Fruit fly (Drosophila melanogaster) whole organism, prepupa: ENCODE measurements around the gene CG16854.

Source experiments
- Blimp-1 ChIP-seq: fragments of 200-800 bp; sonication (Bioruptor generic); optimal IDR thresholded peaks from 3 replicates; lab custom pipeline; 2017; ENCODE audit warnings: missing biosample characterization, missing genetic modification characterization, mild to moderate bottlenecking, moderate library complexity, missing genetic modification reagents
- CG10631 ChIP-seq: fragments of 200-800 bp; sonication (Bioruptor generic); optimal IDR thresholded peaks from 2 replicates; lab custom pipeline; 2016; ENCODE audit warnings: missing biosample characterization, missing genetic modification characterization
- CG11294 ChIP-seq: fragments of 200-800 bp; sonication (Bioruptor generic); IDR thresholded peaks from 2 replicates; pipeline ENCODE4 v1.3.6; 2022; ENCODE audit warnings: missing biosample characterization, missing genetic modification characterization
- CG11762 ChIP-seq: fragments of 200-800 bp; sonication (Bioruptor generic); optimal IDR thresholded peaks from 3 replicates; lab custom pipeline; 2016; ENCODE audit warnings: missing biosample characterization, missing genetic modification characterization; ENCODE audit not compliant: insufficient read depth
- CG11902 ChIP-seq: fragments of 200-800 bp; sonication (Bioruptor generic); optimal IDR thresholded peaks from 3 replicates; lab custom pipeline; 2016; ENCODE audit warnings: missing biosample characterization, missing genetic modification characterization
- CG15336 ChIP-seq: fragments of 200-800 bp; sonication (Bioruptor generic); IDR thresholded peaks from 2 replicates; pipeline ENCODE4 v1.3.6; 2022; ENCODE audit warnings: missing biosample characterization, missing genetic modification characterization
- CG1621 ChIP-seq: fragments of 200-800 bp; sonication (Bioruptor generic); optimal IDR thresholded peaks from 3 replicates; lab custom pipeline; 2018; ENCODE audit warnings: missing biosample characterization, mild to moderate bottlenecking, missing genetic modification characterization
- CG3032 ChIP-seq: fragments of 200-800 bp; optimal IDR thresholded peaks from 2 replicates; lab custom pipeline; 2019; ENCODE audit warnings: missing biosample characterization, mild to moderate bottlenecking, missing genetic modification characterization, moderate library complexity
- CG34406 ChIP-seq: fragments of 200-800 bp; sonication (Bioruptor generic); optimal IDR thresholded peaks from 3 replicates; lab custom pipeline; 2016; ENCODE audit warnings: missing biosample characterization, missing genetic modification characterization
- CG3919 ChIP-seq: fragments of 200-800 bp; sonication (Bioruptor generic); optimal IDR thresholded peaks from 3 replicates; lab custom pipeline; 2016; ENCODE audit warnings: missing biosample characterization, missing genetic modification characterization
- CG6276 ChIP-seq: fragments of 200-800 bp; sonication (Bioruptor generic); optimal IDR thresholded peaks from 2 replicates; lab custom pipeline; 2017; ENCODE audit warnings: missing biosample characterization, mild to moderate bottlenecking, missing genetic modification characterization
- CG6792 ChIP-seq: fragments of 200-800 bp; sonication (Bioruptor generic); optimal IDR thresholded peaks from 3 replicates; lab custom pipeline; 2016; ENCODE audit warnings: missing biosample characterization, missing genetic modification characterization
- CG6808 ChIP-seq: fragments of 200-800 bp; sonication (Bioruptor generic); optimal IDR thresholded peaks from 3 replicates; lab custom pipeline; 2017; ENCODE audit warnings: missing biosample characterization, missing genetic modification characterization, mild to moderate bottlenecking, moderate library complexity, missing genetic modification reagents
- CG7368 ChIP-seq: fragments of 200-800 bp; sonication (Bioruptor generic); optimal IDR thresholded peaks from 3 replicates; lab custom pipeline; 2016; ENCODE audit warnings: missing biosample characterization, missing genetic modification characterization
- CG8119 ChIP-seq: fragments of 200-800 bp; sonication (Bioruptor generic); IDR thresholded peaks from 3 replicates; pipeline ENCODE4 v1.3.6; 2022; ENCODE audit warnings: missing biosample characterization, missing genetic modification characterization
- CG8632 ChIP-seq: fragments of 200-800 bp; sonication (Bioruptor generic); optimal IDR thresholded peaks from 3 replicates; lab custom pipeline; 2016; ENCODE audit warnings: missing biosample characterization, missing genetic modification characterization
- CG9139 ChIP-seq: fragments of 200-800 bp; sonication (Bioruptor generic); optimal IDR thresholded peaks from 3 replicates; lab custom pipeline; 2017; ENCODE audit warnings: missing biosample characterization, mild to moderate bottlenecking, missing genetic modification characterization
- Eip75B ChIP-seq: fragments of 200-800 bp; sonication (Bioruptor generic); optimal IDR thresholded peaks from 3 replicates; lab custom pipeline; 2016; ENCODE audit warnings: missing biosample characterization, missing genetic modification characterization
- Eip93F ChIP-seq: fragments of 200-800 bp; sonication (Bioruptor generic); optimal IDR thresholded peaks from 2 replicates; lab custom pipeline; 2016; ENCODE audit warnings: missing biosample characterization, mild to moderate bottlenecking, missing genetic modification characterization
- Ets21C ChIP-seq: fragments of 200-800 bp; sonication (Bioruptor generic); optimal IDR thresholded peaks from 3 replicates; lab custom pipeline; 2016; ENCODE audit warnings: missing biosample characterization, missing genetic modification characterization
- Ets96B ChIP-seq: fragments of 200-800 bp; optimal IDR thresholded peaks from 2 replicates; lab custom pipeline; 2019; ENCODE audit warnings: missing biosample characterization, mild to moderate bottlenecking, missing genetic modification characterization, moderate library complexity
- Gug ChIP-seq: fragments of 200-800 bp; sonication (Bioruptor generic); IDR thresholded peaks from 2 replicates; pipeline ENCODE4 v1.3.6; 2022; ENCODE audit warnings: missing biosample characterization, missing genetic modification characterization
- Hr38 ChIP-seq: sonication (Bioruptor generic); optimal IDR thresholded peaks from 2 replicates; lab custom pipeline; 2016; ENCODE audit warnings: missing biosample characterization, missing genetic modification characterization
- Hr39 ChIP-seq: fragments of 200-800 bp; sonication (Bioruptor generic); optimal IDR thresholded peaks from 2 replicates; lab custom pipeline; 2016; ENCODE audit warnings: missing biosample characterization, missing genetic modification characterization
- Hr4 ChIP-seq: fragments of 200-800 bp; sonication (Bioruptor generic); optimal IDR thresholded peaks from 3 replicates; lab custom pipeline; 2016; ENCODE audit warnings: missing biosample characterization, missing genetic modification characterization
- Lpt ChIP-seq: fragments of 200-800 bp; sonication (Bioruptor generic); optimal IDR thresholded peaks from 3 replicates; lab custom pipeline; 2016; ENCODE audit warnings: missing biosample characterization, missing genetic modification characterization
- OdsH ChIP-seq: fragments of 200-800 bp; sonication (Bioruptor generic); optimal IDR thresholded peaks from 3 replicates; lab custom pipeline; 2016; ENCODE audit warnings: missing biosample characterization, missing genetic modification characterization
- Smox ChIP-seq: fragments of 200-800 bp; sonication (Bioruptor generic); optimal IDR thresholded peaks from 3 replicates; lab custom pipeline; 2016; ENCODE audit warnings: missing biosample characterization, missing genetic modification characterization
- Sox102F ChIP-seq: fragments of 200-800 bp; sonication (Bioruptor generic); optimal IDR thresholded peaks from 2 replicates; lab custom pipeline; 2016; ENCODE audit warnings: missing biosample characterization, mild to moderate bottlenecking, missing genetic modification characterization
- Sox14 ChIP-seq: fragments of 200-800 bp; sonication (Bioruptor generic); optimal IDR thresholded peaks from 3 replicates; lab custom pipeline; 2016; ENCODE audit warnings: missing biosample characterization, missing genetic modification characterization
- Sox15 ChIP-seq: fragments of 200-800 bp; sonication (Bioruptor generic); optimal IDR thresholded peaks from 3 replicates; lab custom pipeline; 2016; ENCODE audit warnings: missing biosample characterization, missing genetic modification characterization
- achi ChIP-seq: fragments of 200-800 bp; sonication (Bioruptor generic); optimal IDR thresholded peaks from 3 replicates; lab custom pipeline; 2016; ENCODE audit warnings: missing biosample characterization, missing genetic modification characterization
- acj6 ChIP-seq: fragments of 200-800 bp; sonication (Bioruptor generic); optimal IDR thresholded peaks from 3 replicates; lab custom pipeline; 2016; ENCODE audit warnings: missing biosample characterization, missing genetic modification characterization
- cyc ChIP-seq: fragments of 200-800 bp; sonication (Bioruptor generic); optimal IDR thresholded peaks from 3 replicates; lab custom pipeline; 2016; ENCODE audit warnings: missing biosample characterization, missing genetic modification characterization
- dac ChIP-seq: fragments of 200-800 bp; sonication (Bioruptor generic); optimal IDR thresholded peaks from 2 replicates; lab custom pipeline; 2017; ENCODE audit warnings: missing biosample characterization, mild to moderate bottlenecking, missing genetic modification characterization
- dsx ChIP-seq: fragments of 200-800 bp; optimal IDR thresholded peaks from 3 replicates; lab custom pipeline; 2019; ENCODE audit warnings: missing biosample characterization, mild to moderate bottlenecking, missing genetic modification characterization, moderate library complexity; ENCODE audit not compliant: poor library complexity, severe bottlenecking
- esn ChIP-seq: fragments of 200-800 bp; sonication (Bioruptor generic); optimal IDR thresholded peaks from 2 replicates; lab custom pipeline; 2016; ENCODE audit warnings: missing biosample characterization, mild to moderate bottlenecking, missing genetic modification characterization, moderate library complexity
- fd59A ChIP-seq: fragments of 200-800 bp; sonication (Bioruptor generic); optimal IDR thresholded peaks from 2 replicates; lab custom pipeline; 2017; ENCODE audit warnings: missing biosample characterization, mild to moderate bottlenecking, missing genetic modification characterization, missing genetic modification reagents
- lz ChIP-seq: fragments of 200-800 bp; sonication (Bioruptor generic); optimal IDR thresholded peaks from 3 replicates; lab custom pipeline; 2016; ENCODE audit warnings: missing biosample characterization, missing genetic modification characterization
- net ChIP-seq: fragments of 200-800 bp; sonication (Bioruptor generic); optimal IDR thresholded peaks from 3 replicates; lab custom pipeline; 2016; ENCODE audit warnings: missing biosample characterization, missing genetic modification characterization
- pdm3 ChIP-seq: fragments of 200-800 bp; sonication (Bioruptor generic); optimal IDR thresholded peaks from 3 replicates; lab custom pipeline; 2016; ENCODE audit warnings: missing biosample characterization, missing genetic modification characterization
- spab ChIP-seq: fragments of 200-800 bp; sonication (Bioruptor generic); optimal IDR thresholded peaks from 2 replicates; lab custom pipeline; 2017; ENCODE audit warnings: missing biosample characterization, mild to moderate bottlenecking, missing genetic modification characterization, missing genetic modification reagents
- ss ChIP-seq, 2 experiments: fragments of 200-800 bp; sonication (Bioruptor generic); optimal IDR thresholded peaks; 2 replicates in 1 of 2; 3 replicates in 1 of 2; lab custom pipeline; 2017 to 2018; ENCODE audit warnings: mild to moderate bottlenecking in 2 of 2, missing biosample characterization in 2 of 2, missing genetic modification characterization in 2 of 2, moderate library complexity in 1 of 2
- svp ChIP-seq: fragments of 200-800 bp; sonication (Bioruptor generic); peaks from one replicate; lab custom pipeline; 2016; ENCODE audit warnings: missing biosample characterization, missing genetic modification characterization
- topi ChIP-seq: fragments of 200-800 bp; sonication (Bioruptor generic); optimal IDR thresholded peaks from 3 replicates; lab custom pipeline; 2016; ENCODE audit warnings: missing biosample characterization, missing genetic modification characterization
- vri ChIP-seq: fragments of 200-800 bp; sonication (Bioruptor generic); optimal IDR thresholded peaks from 3 replicates; lab custom pipeline; 2016; ENCODE audit warnings: missing biosample characterization, mild to moderate bottlenecking, missing genetic modification characterization

CG16854 gene

DNA sequence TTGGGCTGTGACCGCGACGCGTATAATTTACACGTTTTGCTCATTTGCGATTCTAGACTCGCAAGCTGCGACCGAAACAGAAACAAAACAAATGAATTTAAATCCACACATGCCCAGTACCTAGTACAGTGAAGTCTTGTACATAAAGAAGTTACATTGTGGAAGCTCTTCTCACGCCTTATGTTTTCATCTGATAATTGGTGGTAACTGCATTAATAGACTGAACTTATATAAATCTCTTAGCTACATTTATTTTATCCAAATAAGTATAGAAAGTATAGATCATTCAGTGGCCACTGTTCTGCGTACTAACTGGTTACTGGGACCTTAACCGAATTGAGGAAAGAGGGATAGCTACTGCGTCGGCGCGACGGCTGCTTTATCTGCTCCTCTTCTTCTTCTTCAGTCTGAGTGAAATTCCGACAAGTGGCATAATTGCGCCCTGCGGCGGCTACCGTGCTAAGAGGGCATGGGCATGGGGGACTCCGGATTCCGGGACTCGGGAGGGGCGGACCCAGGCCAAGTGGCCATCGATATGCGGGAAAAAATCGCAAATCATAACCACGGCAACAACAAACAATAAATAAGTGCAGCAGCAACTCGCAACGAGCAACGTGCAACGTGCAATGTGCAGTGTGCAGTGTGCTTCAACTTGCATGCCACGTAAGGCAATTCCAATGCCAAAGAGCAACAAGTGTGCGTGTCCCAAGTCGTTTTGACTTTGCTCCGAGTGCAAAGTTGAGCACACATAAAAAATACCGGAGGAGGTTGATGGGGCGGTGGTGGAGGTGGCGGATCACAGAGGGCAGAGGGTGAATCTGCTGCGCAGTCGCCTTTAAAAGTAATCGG, 34.7 kb upstream of the CG16854 start (continued):
- TF ChIP-seq ss (GFP tag; optimal IDR thresholded peaks at IDR 0.05; lab: Kevin White, UChicago) (peak in 1 of 2 experiments; percentile 96), CG7368 (GFP tag; lab: Kevin White, UChicago) (no peak), CG8119 (GFP tag; lab: Robert Waterston, UW) (no peak), Eip93F (GFP tag; lab: Kevin White, UChicago) (no peak), Sox102F (GFP tag; lab: Kevin White, UChicago) (peak; percentile 31), acj6 (GFP tag; lab: Kevin White, UChicago) (peak; percentile 31), Ets96B (tag; lab: Kevin White, UChicago) (peak; percentile 54), CG15336 (no peak), Eip75B (GFP tag; lab: Kevin White, UChicago) (peak; percentile 45), cyc (no peak), CG6808 (GFP tag; lab: Kevin White, UChicago) (peak; percentile 34), pdm3 (GFP tag; lab: Kevin White, UChicago) (peak; percentile 30), CG1621 (tag; lab: Kevin White, UChicago) (peak; percentile 40), CG11294 (GFP tag; lab: Robert Waterston, UW) (no peak), CG6792 (peak; percentile 23), esn (GFP tag; lab: Kevin White, UChicago) (peak; percentile 31), CG34406 (peak; percentile 43), Gug (GFP tag; lab: Robert Waterston, UW) (no peak), topi (GFP tag; lab: Kevin White, UChicago) (no peak), Hr39 (GFP tag; lab: Kevin White, UChicago) (peak; percentile 32), OdsH (peak; percentile 37)
- TF ChIP-seq, all 60 proteins: peak for 32

DNA sequence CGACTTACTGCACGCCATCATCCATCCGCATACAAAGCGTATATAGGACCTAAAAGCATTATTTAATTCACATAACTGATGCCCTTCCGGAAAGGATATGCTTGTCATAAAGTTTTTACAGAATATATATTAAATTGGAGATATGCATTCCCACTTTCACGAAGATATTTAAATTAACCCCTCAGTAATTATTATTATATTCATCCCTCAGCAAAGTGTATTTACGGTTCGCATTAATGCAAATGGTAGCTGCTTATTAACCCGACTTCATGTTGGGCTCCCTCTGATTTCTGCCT, 34.1 kb upstream of the CG16854 start:
- TF ChIP-seq acj6 (GFP tag; lab: Kevin White, UChicago) (peak; percentile 52), fd59A (GFP tag; lab: Kevin White, UChicago) (no peak), Eip75B (GFP tag; lab: Kevin White, UChicago) (no peak), esn (GFP tag; lab: Kevin White, UChicago) (peak; percentile 16), Sox15 (peak; percentile 31), Ets21C (no peak), CG10631 (GFP tag; lab: Kevin White, UChicago) (peak; percentile 76), CG6792 (peak; percentile 19), CG9139 (peak; percentile 62), CG11294 (GFP tag; lab: Robert Waterston, UW) (no peak), CG3919 (GFP tag; lab: Kevin White, UChicago) (peak; percentile 31), achi (GFP tag; lab: Kevin White, UChicago) (peak; percentile 68), svp (GFP tag; lab: Kevin White, UChicago) (no peak), lz (GFP tag; lab: Kevin White, UChicago) (peak; percentile 15), CG8119 (GFP tag; lab: Robert Waterston, UW) (peak; percentile 49; the same call in 1 of the 3 replicates), pdm3 (GFP tag; lab: Kevin White, UChicago) (no peak), Hr38 (GFP tag; lab: Kevin White, UChicago) (no peak), dac (GFP tag; lab: Kevin White, UChicago) (no peak), CG34406 (peak; percentile 79), Lpt (GFP tag; lab: Kevin White, UChicago) (no peak), CG6808 (GFP tag; lab: Kevin White, UChicago) (peak; percentile 25), Hr4 (GFP tag; lab: Kevin White, UChicago) (no peak), CG11902 (peak; percentile 46), Hr39 (GFP tag; lab: Kevin White, UChicago) (no peak), CG11762 (GFP tag; lab: Kevin White, UChicago) (peak; percentile 9), dsx (GFP tag; lab: Kevin White, UChicago) (peak; percentile 80), Sox14 (no peak), Blimp-1 (GFP tag; lab: Kevin White, UChicago) (peak; percentile 41), CG6276 (GFP tag; lab: Kevin White, UChicago) (no peak), cyc (no peak), CG8632 (GFP tag; lab: Kevin White, UChicago) (peak; percentile 80), CG3032 (peak; percentile 85), Gug (GFP tag; lab: Robert Waterston, UW) (peak; percentile 13; the same call in 1 of the 2 replicates), CG15336 (peak; percentile 34; the same call in 1 of the 2 replicates), CG7368 (GFP tag; lab: Kevin White, UChicago) (no peak), Ets96B (tag; lab: Kevin White, UChicago) (peak; percentile 84), Smox (no peak), vri (GFP tag; lab: Kevin White, UChicago) (no peak), net (no peak), Sox102F (GFP tag; lab: Kevin White, UChicago) (no peak), spab (peak; percentile 63)
